Worm (Caenorhabditis elegans) whole organism, L4/young adult: ENCODE data around the gene ZK177.12.
"Not testable (repeated sequence)": the region's sequence is repeated elsewhere in the genome, so short reads cannot be mapped to it uniquely, and the experiment has no call there.

Experiments
- dao-5 ChIP-seq: sonication (generic microtip); optimal IDR thresholded peaks from 2 replicates; lab custom pipeline; 2016; ENCODE audit warnings: missing genotype, missing genetic modification characterization, moderate library complexity, missing compliant biosample characterization
- him-1 ChIP-seq: sonication (generic microtip); optimal IDR thresholded peaks from 2 replicates; lab custom pipeline; 2016; ENCODE audit warnings: missing genotype, missing genetic modification reagents, missing genetic modification characterization, missing compliant biosample characterization

ce11 chrII:5540113-5540512 is 18.6 kb downstream of the ZK177.12 start, which contains the start of gene hlh-27:
- TF ChIP-seq him-1, dao-5 (tag; lab: Kevin White, UChicago): not testable (repeated sequence)
